Fruit fly (Drosophila melanogaster): Measurements from ENCODE around the gene CG12590.
A peak's percentile ranks its signal among the peaks of the same experiment; 100 is the strongest.

CG12590 gene

dm6 chr3R:5198302-5198701 lies 38.9 kb downstream of the CG12590 start (continued):
- TF ChIP-seq fkh (GFP tag; optimal IDR thresholded peaks at IDR 0.05) (no peak), CG3919 (GFP tag; optimal IDR thresholded peaks at IDR 0.05) (peak; percentile 39), Sox15 (GFP tag; optimal IDR thresholded peaks at IDR 0.05) (no peak), net (GFP tag; optimal IDR thresholded peaks at IDR 0.05) (peak; percentile 26), pdm3 (GFP tag; optimal IDR thresholded peaks at IDR 0.05) (peak; percentile 37), CG15336 (GFP tag; IDR thresholded peaks at IDR 0.05) (no peak; the same call in 1 of the 2 replicates), svp (GFP tag) (no peak), CG3032 (tag; optimal IDR thresholded peaks at IDR 0.05) (no peak), dac (GFP tag; optimal IDR thresholded peaks at IDR 0.05) (peak; percentile 34), dsx (GFP tag; optimal IDR thresholded peaks at IDR 0.05; ENCODE audit: poor library complexity, severe bottlenecking) (no peak), CG10669 (GFP tag; optimal IDR thresholded peaks at IDR 0.05) (peak; percentile 30), Met (GFP tag; optimal IDR thresholded peaks at IDR 0.05) (peak; percentile 30), CG6163 (GFP tag; IDR thresholded peaks at IDR 0.05) (no peak), Blimp-1 (GFP tag; optimal IDR thresholded peaks at IDR 0.05) (no peak), Ets96B (tag; optimal IDR thresholded peaks at IDR 0.05) (peak; percentile 47), Hr38 (GFP tag; optimal IDR thresholded peaks at IDR 0.05) (no peak), CG11762 (GFP tag; optimal IDR thresholded peaks at IDR 0.05; ENCODE audit: insufficient read depth) (no peak), vri (GFP tag; optimal IDR thresholded peaks at IDR 0.05) (peak; percentile 6)

DNA sequence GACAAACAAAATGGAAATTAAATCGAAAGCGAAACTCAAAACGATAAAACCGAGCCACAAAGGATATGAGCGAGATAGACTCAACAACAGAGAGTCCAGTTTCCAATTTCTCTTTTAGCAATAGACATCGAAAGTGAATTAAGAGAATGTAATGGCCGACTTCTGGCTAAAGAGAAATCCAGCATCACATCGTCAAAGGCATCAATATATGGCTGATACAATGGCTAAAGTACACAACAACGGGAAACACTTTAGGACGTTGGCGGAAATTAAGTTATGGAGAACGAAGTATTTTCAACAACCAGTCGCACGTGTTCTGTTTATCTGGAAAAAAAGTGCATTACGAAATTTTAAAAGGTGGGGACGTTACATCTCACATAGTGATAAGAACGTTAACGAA lies 40.2 kb downstream of the CG12590 start:
- no peak for TF ChIP-seq CG3032 (tag; optimal IDR thresholded peaks at IDR 0.05)

DNA sequence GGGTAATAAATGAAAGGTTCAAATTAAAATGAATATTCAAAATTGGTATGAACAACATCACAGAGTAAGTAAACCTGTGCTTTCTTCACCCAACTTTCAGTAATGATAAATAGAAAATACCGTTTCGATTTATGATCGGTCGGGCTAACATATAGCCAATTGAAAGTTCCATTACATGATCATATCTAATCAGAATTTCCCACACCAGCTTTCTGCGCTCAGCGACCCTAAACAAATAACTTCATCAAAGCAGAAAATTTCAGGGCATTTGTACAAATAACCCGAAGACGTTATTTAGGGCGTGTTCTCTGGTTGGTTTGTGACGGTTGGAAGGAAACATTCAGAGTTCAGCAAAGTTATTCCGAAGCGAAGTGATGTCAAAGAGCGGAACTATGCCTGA lies 44.4 kb downstream of the CG12590 start:
- TF ChIP-seq Ets96B (tag; optimal IDR thresholded peaks at IDR 0.05) (no peak), Ets21C (GFP tag; optimal IDR thresholded peaks at IDR 0.05) (no peak), CG11294 (GFP tag; IDR thresholded peaks at IDR 0.05) (no peak), fkh (GFP tag; optimal IDR thresholded peaks at IDR 0.05) (peak; percentile 33), CG8632 (GFP tag; optimal IDR thresholded peaks at IDR 0.05) (no peak), CG15336 (GFP tag; IDR thresholded peaks at IDR 0.05) (no peak)

DNA sequence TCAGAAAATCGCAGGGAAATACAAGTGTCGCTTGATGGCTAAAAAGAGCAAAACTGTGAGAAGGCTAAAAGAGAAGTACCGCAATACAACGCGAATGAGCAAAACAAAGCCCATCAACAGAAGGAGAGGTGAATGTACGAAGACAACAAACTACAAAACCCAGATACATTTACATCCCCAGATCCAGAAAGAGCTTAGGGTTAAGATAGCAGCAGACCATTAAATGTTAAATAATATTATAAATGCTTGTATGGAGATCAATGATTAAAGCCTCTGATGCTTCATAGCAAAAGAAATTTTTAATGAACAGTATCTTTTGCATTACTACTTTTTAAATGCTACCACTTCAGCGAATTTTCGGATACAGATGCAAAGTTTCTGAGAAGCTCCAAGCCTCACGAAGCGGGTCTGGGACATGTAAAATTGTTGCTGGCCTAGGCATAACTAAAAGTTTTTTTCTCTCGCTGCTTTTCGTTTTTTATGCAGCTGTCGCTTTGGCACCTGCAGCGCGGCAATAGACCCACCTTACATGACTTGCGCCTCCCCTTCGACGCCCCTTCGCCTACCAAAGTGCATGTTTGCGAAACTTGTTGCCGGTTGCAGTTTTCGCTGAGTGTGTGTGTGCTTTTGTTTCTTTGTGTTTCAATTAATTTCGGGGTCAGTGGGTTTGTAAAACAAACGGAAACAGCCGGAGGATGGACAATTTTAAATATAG lies 46.1 kb downstream of the CG12590 start:
- TF ChIP-seq CG1621 (tag; optimal IDR thresholded peaks at IDR 0.05) (no peak), eg (GFP tag; IDR thresholded peaks at IDR 0.05) (peak; percentile 57; the same call in 2 of the 3 replicates), Ets96B (tag; optimal IDR thresholded peaks at IDR 0.05) (no peak), CG6854 (GFP tag; optimal IDR thresholded peaks at IDR 0.05) (no peak), CG32006 (GFP tag; optimal IDR thresholded peaks at IDR 0.05) (no peak), CG6163 (GFP tag; IDR thresholded peaks at IDR 0.05) (peak; percentile 50; the same call in 1 of the 3 replicates), CG6276 (GFP tag; optimal IDR thresholded peaks at IDR 0.05) (peak; percentile 34), spab (GFP tag; optimal IDR thresholded peaks at IDR 0.05) (no peak), CG15336 (GFP tag; IDR thresholded peaks at IDR 0.05) (peak; percentile 24; the same call in 1 of the 2 replicates), Lpt (GFP tag; optimal IDR thresholded peaks at IDR 0.05) (peak; percentile 37), fkh (GFP tag; optimal IDR thresholded peaks at IDR 0.05) (no peak), achi (GFP tag; optimal IDR thresholded peaks at IDR 0.05) (no peak), net (GFP tag; optimal IDR thresholded peaks at IDR 0.05) (peak; percentile 11), Hr4 (GFP tag; optimal IDR thresholded peaks at IDR 0.05) (no peak)

- peak; percentile 23 for TF ChIP-seq vri (GFP tag; optimal IDR thresholded peaks at IDR 0.05)
- TF ChIP-seq Gug (GFP tag; IDR thresholded peaks at IDR 0.05), result no peak
- peak; percentile 63 for TF ChIP-seq fkh (GFP tag; optimal IDR thresholded peaks at IDR 0.05)
Observed at dm6 chr3R:5207277-5208114, 48.1 kb downstream of the CG12590 start.

Measured in whole organism, prepupa.